Worm (Caenorhabditis elegans) whole organism, young adult: ENCODE results near the gene F31D5.2.

Source experiments
- B0019.2 ChIP-seq: fragments of 200-800 bp; sonication (Bioruptor generic); conservative IDR thresholded peaks from 2 replicates; pipeline ENCODE4 v1.3.6; 2022; ENCODE audit warnings: missing genetic modification reagents, missing genetic modification characterization, missing compliant biosample characterization
- C06A6.2 ChIP-seq: fragments of 200-800 bp; sonication (Bioruptor generic); conservative IDR thresholded peaks from 2 replicates; pipeline ENCODE4 v1.3.6; 2022; ENCODE audit warnings: missing genetic modification characterization, missing compliant biosample characterization
- F23B12.7 ChIP-seq: sonication (generic microtip); optimal IDR thresholded peaks from 2 replicates; lab custom pipeline; 2017; ENCODE audit warnings: missing genetic modification characterization, mild to moderate bottlenecking, missing compliant biosample characterization, antibody characterized with exemption, moderate library complexity; ENCODE audit not compliant: insufficient read depth
- F39B2.1 ChIP-seq: fragments of 200-800 bp; sonication (Bioruptor generic); IDR thresholded peaks from 2 replicates; pipeline ENCODE4 v1.3.6; 2022; ENCODE audit warnings: missing genetic modification reagents, missing genetic modification characterization, missing compliant biosample characterization
- F52B5.7 ChIP-seq: sonication (generic microtip); optimal IDR thresholded peaks from 2 replicates; lab custom pipeline; 2016; ENCODE audit warnings: mild to moderate bottlenecking, missing genetic modification characterization, missing compliant biosample characterization
- T07F8.4 ChIP-seq: sonication (generic microtip); optimal IDR thresholded peaks from 2 replicates; lab custom pipeline; 2016; ENCODE audit warnings: mild to moderate bottlenecking, missing genetic modification characterization, moderate library complexity, missing compliant biosample characterization
- Y53F4B.3 ChIP-seq: fragments of 200-800 bp; sonication (Bioruptor generic); IDR thresholded peaks from 2 replicates; pipeline ENCODE4 v1.3.6; 2022; ENCODE audit warnings: missing genetic modification reagents, missing genetic modification characterization, missing compliant biosample characterization
- Y53G8AR.9 ChIP-seq: fragments of 200-800 bp; sonication (Bioruptor generic); conservative IDR thresholded peaks from 2 replicates; pipeline ENCODE4 v1.3.6; 2022; ENCODE audit warnings: missing genetic modification reagents, missing genetic modification characterization, missing compliant biosample characterization
- Y67H2A.10 ChIP-seq: fragments of 200-800 bp; sonication (Bioruptor generic); conservative IDR thresholded peaks from 2 replicates; pipeline ENCODE4 v1.3.6; 2022; ENCODE audit warnings: missing genetic modification reagents, missing genetic modification characterization, missing compliant biosample characterization
- ZK185.1 ChIP-seq: sonication (generic microtip); optimal IDR thresholded peaks from 2 replicates; lab custom pipeline; 2016; ENCODE audit warnings: mild to moderate bottlenecking, missing genetic modification characterization, missing compliant biosample characterization; ENCODE audit not compliant: poor library complexity, severe bottlenecking
- ama-1 ChIP-seq, 3 experiments: fragments of 150-350 bp in 1 of 3; sonication (generic microtip) in 2 of 3; optimal IDR thresholded peaks; 2 replicates each; lab custom pipeline; 2014 to 2018; ENCODE audit warnings: missing biosample characterization in 2 of 3, missing genetic modification characterization in 2 of 3, missing genetic modification reagents in 2 of 3
- atf-7 ChIP-seq: sonication (generic microtip); optimal IDR thresholded peaks from 2 replicates; lab custom pipeline; 2017; ENCODE audit warnings: mild to moderate bottlenecking, missing genetic modification characterization, missing compliant biosample characterization
- bed-1 ChIP-seq: fragments of 200-800 bp; sonication (Bioruptor generic); IDR thresholded peaks from 2 replicates; pipeline ENCODE4 v1.3.6; 2022; ENCODE audit warnings: missing genetic modification reagents, missing genetic modification characterization, missing compliant biosample characterization
- ccch-3 ChIP-seq: fragments of 200-800 bp; sonication (Bioruptor generic); optimal IDR thresholded peaks from 2 replicates; lab custom pipeline; 2018; ENCODE audit warnings: mild to moderate bottlenecking, missing genetic modification characterization, missing compliant biosample characterization
- cebp-1 ChIP-seq, 2 experiments: fragments of 200-800 bp in 1 of 2; sonication (Bioruptor generic) in 1 of 2; sonication (generic microtip) in 1 of 2; IDR thresholded peaks in 1 of 2; optimal IDR thresholded peaks in 1 of 2; 2 replicates each; pipeline versions ENCODE4 v1.3.6 to Lab custom; 2017 to 2022; ENCODE audit warnings: missing compliant biosample characterization in 2 of 2, missing genetic modification characterization in 2 of 2, mild to moderate bottlenecking in 1 of 2, missing genetic modification reagents in 1 of 2, moderate library complexity in 1 of 2
- cebp-2 ChIP-seq: fragments of 200-800 bp; sonication (Bioruptor generic); IDR thresholded peaks from 2 replicates; pipeline ENCODE4 v1.3.6; 2022; ENCODE audit warnings: missing genetic modification characterization, missing compliant biosample characterization
- ceh-40 ChIP-seq: fragments of 200-800 bp; sonication (Bioruptor generic); IDR thresholded peaks from 2 replicates; pipeline ENCODE4 v1.3.6; 2022; ENCODE audit warnings: missing genetic modification characterization, missing compliant biosample characterization
- ceh-58 ChIP-seq: fragments of 200-800 bp; sonication (Bioruptor generic); IDR thresholded peaks from 2 replicates; pipeline ENCODE4 v1.3.6; 2022; ENCODE audit warnings: missing genetic modification characterization, missing compliant biosample characterization
- ceh-79 ChIP-seq: sonication (generic microtip); optimal IDR thresholded peaks from 2 replicates; lab custom pipeline; 2017; ENCODE audit warnings: mild to moderate bottlenecking, missing genetic modification characterization, missing compliant biosample characterization
- dox-1 ChIP-seq: fragments of 200-800 bp; sonication (Bioruptor generic); IDR thresholded peaks from 2 replicates; pipeline ENCODE4 v1.3.6; 2022; ENCODE audit warnings: missing genetic modification reagents, missing genetic modification characterization, missing compliant biosample characterization
- dpff-1 ChIP-seq: sonication (generic microtip); optimal IDR thresholded peaks from 2 replicates; lab custom pipeline; 2017; ENCODE audit warnings: mild to moderate bottlenecking, missing genetic modification characterization, missing compliant biosample characterization
- egl-18 ChIP-seq: fragments of 200-800 bp; sonication (Bioruptor generic); IDR thresholded peaks from 2 replicates; pipeline ENCODE4 v1.3.6; 2022; ENCODE audit warnings: missing genetic modification reagents, missing genetic modification characterization, missing compliant biosample characterization
- him-1 ChIP-seq: sonication (generic microtip); optimal IDR thresholded peaks from 2 replicates; lab custom pipeline; 2016; ENCODE audit warnings: missing genotype, missing genetic modification reagents, missing genetic modification characterization, missing compliant biosample characterization
- hlh-12 ChIP-seq: sonication (generic microtip); optimal IDR thresholded peaks from 2 replicates; lab custom pipeline; 2016; ENCODE audit warnings: missing genetic modification characterization, missing compliant biosample characterization
- hmg-1.2 ChIP-seq: fragments of 200-800 bp; sonication (Bioruptor generic); IDR thresholded peaks from 2 replicates; pipeline ENCODE4 v1.3.6; 2022; ENCODE audit warnings: missing genetic modification reagents, missing genetic modification characterization, missing compliant biosample characterization
- hsf-1 ChIP-seq: fragments of 200-800 bp; sonication (Bioruptor generic); IDR thresholded peaks from 2 replicates; pipeline ENCODE4 v1.3.6; 2022; ENCODE audit warnings: missing genetic modification reagents, missing genetic modification characterization, missing compliant biosample characterization
- lin-26 ChIP-seq: fragments of 200-800 bp; sonication (Bioruptor generic); IDR thresholded peaks from 2 replicates; pipeline ENCODE4 v1.3.6; 2022; ENCODE audit warnings: missing genetic modification reagents, missing genetic modification characterization, missing compliant biosample characterization
- lin-35 ChIP-seq, 3 experiments: fragments of 150-350 bp in 2 of 3; sonication (generic microtip) in 1 of 3; optimal IDR thresholded peaks; 2 replicates each; lab custom pipeline; 2014 to 2018; ENCODE audit warnings: missing biosample characterization in 3 of 3, missing genetic modification characterization in 3 of 3, missing genetic modification reagents in 3 of 3
- lir-1 ChIP-seq: fragments of 200-800 bp; sonication (Bioruptor generic); conservative IDR thresholded peaks from 2 replicates; pipeline ENCODE4 v1.3.6; 2022; ENCODE audit warnings: missing genetic modification reagents, missing genetic modification characterization, missing compliant biosample characterization
- lsy-27 ChIP-seq: sonication (generic microtip); optimal IDR thresholded peaks from 2 replicates; lab custom pipeline; 2017; ENCODE audit warnings: missing genetic modification characterization, mild to moderate bottlenecking, missing compliant biosample characterization, antibody characterized with exemption, missing genotype, borderline replicate concordance; ENCODE audit not compliant: insufficient read depth
- madf-3 ChIP-seq: fragments of 200-800 bp; sonication (Bioruptor generic); IDR thresholded peaks from 2 replicates; pipeline ENCODE4 v1.3.6; 2022; ENCODE audit warnings: missing genetic modification reagents, missing genetic modification characterization, missing compliant biosample characterization
- madf-6 ChIP-seq: fragments of 200-800 bp; sonication (Bioruptor generic); IDR thresholded peaks from 2 replicates; pipeline ENCODE4 v1.3.6; 2022; ENCODE audit warnings: missing genetic modification reagents, missing genetic modification characterization, missing compliant biosample characterization
- madf-8 ChIP-seq: fragments of 200-800 bp; sonication (Bioruptor generic); conservative IDR thresholded peaks from 2 replicates; pipeline ENCODE4 v1.3.6; 2022; ENCODE audit warnings: missing genetic modification reagents, missing genetic modification characterization, missing compliant biosample characterization
- mcd-1 ChIP-seq: fragments of 200-800 bp; sonication (Bioruptor generic); IDR thresholded peaks from 2 replicates; pipeline ENCODE4 v1.3.6; 2022; ENCODE audit warnings: missing genetic modification reagents, missing genetic modification characterization, missing compliant biosample characterization
- mel-28 ChIP-seq: sonication (generic microtip); optimal IDR thresholded peaks from 2 replicates; lab custom pipeline; 2016; ENCODE audit warnings: borderline replicate concordance, mild to moderate bottlenecking, missing genetic modification characterization, missing compliant biosample characterization
- nfya-1 ChIP-seq: sonication (generic microtip); optimal IDR thresholded peaks from 2 replicates; lab custom pipeline; 2017; ENCODE audit warnings: antibody characterized with exemption, missing compliant biosample characterization, missing genetic modification characterization, borderline replicate concordance; ENCODE audit not compliant: insufficient read depth
- nhr-179 ChIP-seq: sonication (generic microtip); optimal IDR thresholded peaks from 2 replicates; lab custom pipeline; 2016; ENCODE audit warnings: mild to moderate bottlenecking, missing genetic modification characterization, missing compliant biosample characterization
- pha-4 ChIP-seq: fragments of 150-350 bp; sonication (generic microtip); optimal IDR thresholded peaks from 2 replicates; lab custom pipeline; 2014; ENCODE audit warnings: missing biosample characterization, missing genetic modification reagents, missing genetic modification characterization
- sdz-38 ChIP-seq: sonication (generic microtip); optimal IDR thresholded peaks from 2 replicates; lab custom pipeline; 2016; ENCODE audit warnings: missing genotype, missing genetic modification characterization, missing compliant biosample characterization
- snpc-3.4 ChIP-seq: sonication (generic microtip); optimal IDR thresholded peaks from 2 replicates; lab custom pipeline; 2017; ENCODE audit warnings: missing genetic modification characterization, mild to moderate bottlenecking, missing compliant biosample characterization, antibody characterized with exemption, moderate library complexity, missing genotype, missing genetic modification reagents
- somi-1 ChIP-seq: fragments of 200-800 bp; sonication (Bioruptor generic); optimal IDR thresholded peaks from 2 replicates; lab custom pipeline; 2018; ENCODE audit warnings: mild to moderate bottlenecking, missing genetic modification characterization, missing compliant biosample characterization
- sptf-2 ChIP-seq: fragments of 200-800 bp; sonication (Bioruptor generic); optimal IDR thresholded peaks from 2 replicates; lab custom pipeline; 2018; ENCODE audit warnings: mild to moderate bottlenecking, missing genetic modification characterization, missing compliant biosample characterization
- tbp1 ChIP-seq: fragments of 200-800 bp; sonication (Bioruptor generic); optimal IDR thresholded peaks from 2 replicates; lab custom pipeline; 2018; ENCODE audit warnings: mild to moderate bottlenecking, missing genetic modification characterization, missing compliant biosample characterization
- tbx-9 ChIP-seq: sonication (generic microtip); optimal IDR thresholded peaks from 2 replicates; lab custom pipeline; 2016; ENCODE audit warnings: borderline replicate concordance, missing genetic modification characterization, inconsistent platforms, missing compliant biosample characterization
- tlf-1 ChIP-seq: fragments of 200-800 bp; sonication (Bioruptor generic); optimal IDR thresholded peaks from 2 replicates; lab custom pipeline; 2018; ENCODE audit warnings: mild to moderate bottlenecking, missing genetic modification characterization, missing compliant biosample characterization
- unc-130 ChIP-seq: sonication (generic microtip); optimal IDR thresholded peaks from 2 replicates; lab custom pipeline; 2016; ENCODE audit warnings: missing genetic modification reagents, missing genetic modification characterization, missing compliant biosample characterization
- ztf-25 ChIP-seq: fragments of 200-800 bp; sonication (Bioruptor generic); IDR thresholded peaks from 2 replicates; pipeline ENCODE4 v1.3.6; 2022; ENCODE audit warnings: missing genetic modification reagents, missing genetic modification characterization, missing compliant biosample characterization

Gene F31D5.2

DNA sequence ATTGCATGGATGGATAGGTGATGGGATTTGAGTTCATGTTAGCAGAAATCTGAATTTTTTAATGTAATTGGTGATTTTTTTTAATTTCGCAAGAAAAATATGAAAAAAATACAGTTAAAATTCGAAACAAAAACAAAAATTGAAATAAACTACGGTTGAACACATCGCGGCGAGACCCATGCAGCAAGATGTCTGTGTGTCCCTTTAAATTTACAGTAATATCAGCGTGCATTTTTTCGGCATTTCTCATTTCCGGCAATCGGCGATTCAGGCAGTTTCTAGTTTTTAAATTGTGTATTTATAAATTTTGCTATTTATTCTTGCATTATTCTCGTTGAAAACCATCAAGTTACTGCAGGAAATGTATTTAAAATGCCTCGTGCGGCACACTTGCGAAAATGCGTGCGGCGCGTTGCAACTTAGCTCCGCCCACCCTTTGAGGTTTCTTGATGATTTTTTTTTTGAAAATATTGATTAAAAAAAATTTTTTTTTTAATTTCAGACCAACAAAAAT, 22.3 kb downstream of the F31D5.2 start, which contains the start of the genes fbxc-44 and C16A11.2 (continued):
- TF ChIP-seq madf-3 (GFP tag; lab: Robert Waterston, UW): no peak
- TF ChIP-seq Y53F4B.3 (GFP tag; lab: Robert Waterston, UW): no peak
- no peak for TF ChIP-seq lin-35 (GFP tag; optimal IDR thresholded peaks at IDR 0.05; lab: Kevin White, UChicago)
- peak; percentile 26 for TF ChIP-seq tbp1 (GFP tag; lab: Kevin White, UChicago)
- TF ChIP-seq him-1: peak; percentile 48
- TF ChIP-seq unc-130 (GFP tag; lab: Kevin White, UChicago): peak; percentile 31
- TF ChIP-seq cebp-2 (GFP tag; lab: Robert Waterston, UW): no peak
- no peak for TF ChIP-seq hlh-12 (tag; lab: Kevin White, UChicago)
- TF ChIP-seq Y53G8AR.9 (GFP tag; lab: Robert Waterston, UW): no peak
- no peak for TF ChIP-seq ZK185.1 (tag; lab: Kevin White, UChicago)
- TF ChIP-seq hmg-1.2 (GFP tag; lab: Robert Waterston, UW): no peak; the same call in 1 of the 2 replicates
- no peak for TF ChIP-seq nhr-179 (tag; lab: Kevin White, UChicago)
- TF ChIP-seq T07F8.4 (tag; lab: Kevin White, UChicago): no peak
- TF ChIP-seq F52B5.7: no peak
- no peak for TF ChIP-seq snpc-3.4 (tag; lab: Kevin White, UChicago)
- no peak for TF ChIP-seq lin-26 (GFP tag; lab: Robert Waterston, UW)
- no peak for TF ChIP-seq ceh-79 (tag; lab: Kevin White, UChicago)
- no peak for TF ChIP-seq lsy-27 (tag; lab: Kevin White, UChicago)
- TF ChIP-seq C06A6.2 (GFP tag; lab: Robert Waterston, UW): no peak
- TF ChIP-seq mcd-1 (GFP tag; lab: Robert Waterston, UW): peak; percentile 52; the same call in 1 of the 2 replicates
- no peak for TF ChIP-seq ama-1 (optimal IDR thresholded peaks at IDR 0.05; lab: Kevin White, UChicago)
- no peak for TF ChIP-seq ama-1 (GFP tag; optimal IDR thresholded peaks at IDR 0.05; lab: Kevin White, UChicago)
- no peak for TF ChIP-seq ceh-58 (GFP tag; lab: Robert Waterston, UW)
- no peak for TF ChIP-seq F39B2.1 (GFP tag; lab: Robert Waterston, UW)
- no peak for TF ChIP-seq bed-1
- no peak for TF ChIP-seq pha-4
- TF ChIP-seq somi-1: no peak
- no peak for TF ChIP-seq mel-28 (tag; lab: Kevin White, UChicago)
- TF ChIP-seq ztf-25 (GFP tag; lab: Robert Waterston, UW): no peak
- no peak for TF ChIP-seq B0019.2 (GFP tag; lab: Robert Waterston, UW)
- TF ChIP-seq ccch-3: no peak
- TF ChIP-seq tlf-1 (GFP tag; lab: Kevin White, UChicago): peak; percentile 39
- TF ChIP-seq hsf-1 (GFP tag; lab: Robert Waterston, UW): no peak
- TF ChIP-seq dpff-1: no peak
- TF ChIP-seq sptf-2 (GFP tag; lab: Kevin White, UChicago): no peak
- TF ChIP-seq madf-8 (GFP tag; lab: Robert Waterston, UW): peak; percentile 83
- TF ChIP-seq cebp-1 (GFP tag; IDR thresholded peaks at IDR 0.05; lab: Robert Waterston, UW): no peak
- peak; percentile 52 for TF ChIP-seq cebp-1 (tag; optimal IDR thresholded peaks at IDR 0.05; lab: Kevin White, UChicago)
- TF ChIP-seq lir-1 (GFP tag; lab: Robert Waterston, UW): no peak
- no peak for TF ChIP-seq tbx-9 (tag; lab: Kevin White, UChicago)
- no peak for TF ChIP-seq atf-7 (tag; lab: Kevin White, UChicago)
- no peak for TF ChIP-seq egl-18 (GFP tag; lab: Robert Waterston, UW)
- no peak for TF ChIP-seq sdz-38 (tag; lab: Kevin White, UChicago)
- TF ChIP-seq dox-1 (GFP tag; lab: Robert Waterston, UW): no peak
- TF ChIP-seq F23B12.7 (tag; lab: Kevin White, UChicago): peak; percentile 24
- TF ChIP-seq nfya-1 (tag; lab: Kevin White, UChicago): no peak
- TF ChIP-seq ceh-40: no peak
- no peak for TF ChIP-seq Y67H2A.10 (GFP tag; lab: Robert Waterston, UW)
- TF ChIP-seq madf-6 (GFP tag; lab: Robert Waterston, UW): peak; percentile 92
